Worm (Caenorhabditis elegans): ENCODE data around the gene F49E8.7.

ce11 chrIV:7575147-7575768 lies 19.1 kb upstream of the F49E8.7 start, which contains the start of gene cec-4:
- no peak for TF ChIP-seq ceh-20 (GFP tag; IDR thresholded peaks at IDR 0.05)
- TF ChIP-seq nhr-11 (tag; optimal IDR thresholded peaks at IDR 0.05) = no peak
- no peak for TF ChIP-seq nhr-237 (tag; optimal IDR thresholded peaks at IDR 0.05)
- no peak for TF ChIP-seq nhr-6 (tag; optimal IDR thresholded peaks at IDR 0.05)
- TF ChIP-seq pqm-1 (tag; optimal IDR thresholded peaks at IDR 0.05) = no peak
- TF ChIP-seq lin-13 (GFP tag; optimal IDR thresholded peaks at IDR 0.05) = no peak
- TF ChIP-seq zfp-2 (tag; optimal IDR thresholded peaks at IDR 0.05) = no peak
- no peak for TF ChIP-seq ces-1 (GFP tag; optimal IDR thresholded peaks at IDR 0.05)
- TF ChIP-seq nhr-102 (tag; optimal IDR thresholded peaks at IDR 0.05) = no peak
- no peak for TF ChIP-seq unc-62 (GFP tag; optimal IDR thresholded peaks at IDR 0.05 in 1 of 2)
- no peak for TF ChIP-seq unc-62 (tag; optimal IDR thresholded peaks at IDR 0.05)
- no peak for TF ChIP-seq egl-27 (tag; optimal IDR thresholded peaks at IDR 0.05)
- TF ChIP-seq nhr-76 (tag; optimal IDR thresholded peaks at IDR 0.05) = no peak
- no peak for TF ChIP-seq tra-1 (GFP tag; IDR thresholded peaks at IDR 0.05)

Data from whole organism, L4 larva.